Worm (Caenorhabditis elegans) whole organism, early embryonic: ENCODE data around the gene T08D10.5.

ENCODE experiments used
- B0310.2 ChIP-seq: sonication (generic microtip); optimal IDR thresholded peaks from 2 replicates; lab custom pipeline; 2016; ENCODE audit warnings: mild to moderate bottlenecking, missing genetic modification characterization, missing compliant biosample characterization
- F13C5.2 ChIP-seq: sonication (generic microtip); optimal IDR thresholded peaks from 2 replicates; lab custom pipeline; 2017; ENCODE audit warnings: mild to moderate bottlenecking, missing genetic modification characterization, inconsistent platforms, missing compliant biosample characterization
- ama-1 ChIP-seq: fragments of 150-350 bp; optimal IDR thresholded peaks from 2 replicates; lab custom pipeline; 2014
- ceh-13 ChIP-seq: fragments of 200-800 bp; sonication (Bioruptor generic); optimal IDR thresholded peaks from 2 replicates; lab custom pipeline; 2018; ENCODE audit warnings: mild to moderate bottlenecking, missing genetic modification characterization, missing compliant biosample characterization
- ceh-36 ChIP-seq: sonication (generic microtip); optimal IDR thresholded peaks from 2 replicates; lab custom pipeline; 2016; ENCODE audit warnings: missing genetic modification characterization, inconsistent platforms, missing compliant biosample characterization
- flt-1 ChIP-seq: fragments of 200-800 bp; sonication (Bioruptor generic); IDR thresholded peaks from 2 replicates; pipeline ENCODE4 v1.3.6; 2022; ENCODE audit warnings: missing genetic modification characterization, missing compliant biosample characterization
- hmbx-1 ChIP-seq: sonication (generic microtip); optimal IDR thresholded peaks from 2 replicates; lab custom pipeline; 2016; ENCODE audit warnings: mild to moderate bottlenecking, missing genetic modification characterization, missing compliant biosample characterization
- hmg-4 ChIP-seq: fragments of 200-800 bp; sonication (Bioruptor generic); optimal IDR thresholded peaks from 2 replicates; lab custom pipeline; 2018; ENCODE audit warnings: mild to moderate bottlenecking, missing genetic modification characterization, missing compliant biosample characterization
- hnd-1 ChIP-seq: sonication (generic microtip); optimal IDR thresholded peaks from 2 replicates; lab custom pipeline; 2016; ENCODE audit warnings: missing genetic modification characterization, missing compliant biosample characterization
- pes-1 ChIP-seq: fragments of 200-800 bp; sonication (Bioruptor generic); IDR thresholded peaks from 2 replicates; pipeline ENCODE4 v1.3.6; 2022; ENCODE audit warnings: missing genetic modification reagents, missing genetic modification characterization, missing compliant biosample characterization
- scrt-1 ChIP-seq: fragments of 200-800 bp; sonication (Bioruptor generic); IDR thresholded peaks from 2 replicates; pipeline ENCODE4 v1.3.6; 2022; ENCODE audit warnings: missing genetic modification characterization, missing compliant biosample characterization
- tbx-37 ChIP-seq: fragments of 200-800 bp; sonication (Bioruptor generic); conservative IDR thresholded peaks from 2 replicates; pipeline ENCODE4 v1.3.6; 2022; ENCODE audit warnings: missing genetic modification reagents, missing genetic modification characterization, missing compliant biosample characterization
- tra-4 ChIP-seq: sonication (generic microtip); optimal IDR thresholded peaks from 2 replicates; lab custom pipeline; 2017; ENCODE audit warnings: missing genetic modification characterization, missing compliant biosample characterization

- TF ChIP-seq ama-1 (lab: Kevin White, UChicago) (no peak), tra-4 (no peak), scrt-1 (no peak), ceh-13 (GFP tag; lab: Kevin White, UChicago) (no peak), ceh-36 (tag; lab: Kevin White, UChicago) (no peak), F13C5.2 (tag; lab: Kevin White, UChicago) (no peak), hnd-1 (no peak), tbx-37 (no peak), hmbx-1 (no peak), pes-1 (GFP tag; lab: Robert Waterston, UW) (no peak), flt-1 (no peak), hmg-4 (GFP tag; lab: Kevin White, UChicago) (no peak), B0310.2 (tag; lab: Kevin White, UChicago) (no peak)
Measured at ce11 chrX:11994484-11994883, 37.1 kb downstream of the T08D10.5 start, which contains the start of gene C49F5.7.
